Worm (Caenorhabditis elegans): Measurements from ENCODE around the gene slc-28.2.

The slc-28.2 gene

ce11 chrV:3455135-3455747, 4.8 kb upstream of the slc-28.2 start:
- TF ChIP-seq aly-2 (tag; optimal IDR thresholded peaks at IDR 0.05), result no peak
- TF ChIP-seq ceh-82 (tag; optimal IDR thresholded peaks at IDR 0.05), result no peak
- no peak for TF ChIP-seq ztf-11 (tag; optimal IDR thresholded peaks at IDR 0.05)
- no peak for TF ChIP-seq sem-4 (tag; optimal IDR thresholded peaks at IDR 0.05)

ce11 chrV:3463514-3463913, 3.5 kb downstream of the slc-28.2 start, which contains the start of gene slc-28.1:
Gene slc-28.1, plus strand, starts transcription at chrV:3463814.
- TF ChIP-seq elt-3 (tag; optimal IDR thresholded peaks at IDR 0.05) (no peak), nhr-237 (tag; optimal IDR thresholded peaks at IDR 0.05) (no peak), nhr-10 (tag; optimal IDR thresholded peaks at IDR 0.05) (no peak), C34F6.9 (tag; optimal IDR thresholded peaks at IDR 0.05) (no peak), ztf-11 (tag; optimal IDR thresholded peaks at IDR 0.05) (no peak), nhr-25 (tag; optimal IDR thresholded peaks at IDR 0.05) (no peak)

DNA sequence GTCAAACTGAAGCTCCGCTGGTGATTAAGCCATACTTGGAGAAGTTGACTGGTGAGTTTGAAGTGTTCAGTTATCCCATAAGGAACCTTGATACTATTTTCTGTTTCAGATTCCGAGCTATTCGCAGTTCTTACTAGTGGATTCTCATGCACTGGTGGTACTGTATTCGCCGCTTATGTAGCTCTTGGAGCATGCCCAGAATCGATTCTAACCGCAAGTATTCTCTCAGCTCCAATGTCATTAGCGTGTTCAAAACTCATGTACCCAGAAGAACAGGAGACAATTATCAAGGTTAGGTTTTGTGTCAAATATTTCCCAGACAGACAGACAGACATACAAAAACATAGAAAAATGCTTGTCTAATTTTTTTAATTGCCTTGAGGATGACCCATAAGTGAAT, 4.9 kb downstream of the slc-28.2 start:
- TF ChIP-seq nhr-237 (tag; optimal IDR thresholded peaks at IDR 0.05) (no peak), fos-1 (tag; optimal IDR thresholded peaks at IDR 0.05) (no peak), dmd-4 (tag; optimal IDR thresholded peaks at IDR 0.05) (no peak), ztf-11 (tag; optimal IDR thresholded peaks at IDR 0.05) (no peak), zag-1 (tag; optimal IDR thresholded peaks at IDR 0.05) (no peak), ceh-16 (tag; optimal IDR thresholded peaks at IDR 0.05) (no peak), ZK546.5 (tag; optimal IDR thresholded peaks at IDR 0.05) (no peak), ama-1 (optimal IDR thresholded peaks at IDR 0.05) (no peak), nhr-21 (tag; optimal IDR thresholded peaks at IDR 0.05) (no peak), alr-1 (tag; optimal IDR thresholded peaks at IDR 0.05) (no peak)

DNA sequence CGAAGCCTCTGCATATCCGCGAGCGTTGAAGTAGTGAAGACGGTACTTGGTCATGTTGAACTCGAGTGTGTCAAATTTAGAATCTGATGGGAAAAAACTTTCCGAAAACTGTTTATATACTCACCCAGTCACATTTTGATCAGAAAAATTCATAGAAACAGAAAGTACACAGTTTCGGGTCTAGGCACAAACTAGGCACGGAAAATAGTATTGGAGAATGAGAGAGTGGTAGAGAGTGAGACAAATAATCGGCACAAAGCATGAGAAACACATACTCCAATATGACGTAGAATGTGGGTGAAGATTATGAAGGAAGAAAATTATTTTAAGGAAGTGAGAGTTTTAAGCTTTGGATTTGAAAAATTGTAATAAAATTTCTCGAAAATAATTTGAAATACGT, 8.4 kb downstream of the slc-28.2 start, which contains the start of gene gst-33:
TSS of gene gst-33 (minus strand) at position 127 of the 400 bp plus-strand sequence.
- TF ChIP-seq lsy-2 (tag; optimal IDR thresholded peaks at IDR 0.05) (no peak), lin-39 (tag; optimal IDR thresholded peaks at IDR 0.05) (no peak), ztf-11 (tag; optimal IDR thresholded peaks at IDR 0.05) (no peak), nhr-10 (tag; optimal IDR thresholded peaks at IDR 0.05) (no peak), lin-13 (GFP tag; optimal IDR thresholded peaks at IDR 0.05) (no peak), mbf-1 (tag; optimal IDR thresholded peaks at IDR 0.05) (no peak), nhr-77 (tag; optimal IDR thresholded peaks at IDR 0.05) (no peak), F13H6.1 (tag; optimal IDR thresholded peaks at IDR 0.05) (peak; percentile 4), lin-11 (tag; optimal IDR thresholded peaks at IDR 0.05) (no peak), unc-55 (GFP tag; optimal IDR thresholded peaks at IDR 0.05) (no peak), alr-1 (tag; optimal IDR thresholded peaks at IDR 0.05) (no peak), blmp-1 (tag; optimal IDR thresholded peaks at IDR 0.05; ENCODE audit: insufficient read depth) (peak; percentile 61), ZK546.5 (tag; optimal IDR thresholded peaks at IDR 0.05) (no peak), fos-1 (tag; optimal IDR thresholded peaks at IDR 0.05) (peak; percentile 41), nhr-6 (tag; optimal IDR thresholded peaks at IDR 0.05) (no peak), sma-9 (GFP tag; optimal IDR thresholded peaks at IDR 0.05) (peak; percentile 73), sma-9 (tag; optimal IDR thresholded peaks at IDR 0.05) (no peak), ztf-4 (tag; optimal IDR thresholded peaks at IDR 0.05) (no peak), ceh-82 (tag; optimal IDR thresholded peaks at IDR 0.05) (no peak), unc-62 (GFP tag; optimal IDR thresholded peaks at IDR 0.05) (no peak), C34F6.9 (tag; optimal IDR thresholded peaks at IDR 0.05) (no peak), gmeb-1 (tag; optimal IDR thresholded peaks at IDR 0.05) (peak; percentile 61), ztf-1 (GFP tag; conservative IDR thresholded peaks at IDR 0.05) (no peak), nhr-129 (tag; optimal IDR thresholded peaks at IDR 0.05) (peak; percentile 39), Y55F3AM.14 (GFP tag; optimal IDR thresholded peaks at IDR 0.05) (no peak), crh-2 (tag; optimal IDR thresholded peaks at IDR 0.05) (peak; percentile 22), nhr-237 (tag; optimal IDR thresholded peaks at IDR 0.05) (no peak), R02D3.7 (tag; optimal IDR thresholded peaks at IDR 0.05) (no peak), zag-1 (tag; optimal IDR thresholded peaks at IDR 0.05) (no peak), elt-1 (tag; optimal IDR thresholded peaks at IDR 0.05) (no peak)

Data from whole organism, L2 larva.